Worm (Caenorhabditis elegans): Measurements from ENCODE around the gene T25D3.3.

Gene T25D3.3

ce11 chrII:152283-152682, at the start of gene T25D3.3:
T25D3.3 (plus strand) TSS chrII:152583.
- peak; percentile 12 for TF ChIP-seq aha-1 (tag)
- no peak for TF ChIP-seq zip-11 (GFP tag; IDR thresholded peaks at IDR 0.05)

DNA sequence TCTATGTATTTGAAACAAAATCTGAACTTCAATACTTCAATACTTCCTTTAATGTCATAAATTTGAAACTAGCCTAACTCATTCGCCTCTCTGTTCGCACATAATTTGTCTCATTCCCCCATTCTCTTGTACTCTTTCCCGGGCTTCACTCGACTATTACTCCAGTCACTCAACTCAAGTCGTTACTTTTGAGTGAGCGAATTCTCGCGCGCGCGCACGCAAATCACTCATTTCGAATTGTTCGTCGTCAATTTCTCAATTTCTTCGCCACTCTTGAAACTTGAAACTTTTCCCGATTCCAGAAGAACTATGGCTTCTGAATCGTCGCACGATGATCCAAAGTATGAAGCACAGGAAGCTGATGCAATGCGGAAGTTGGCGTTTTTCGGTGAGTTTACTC, 48.1 kb upstream of the T25D3.3 start, which contains the start of gene col-68:
col-68 (plus strand) TSS at position 301 of the 400 bp plus-strand sequence.
- TF ChIP-seq hmg-1.1 (GFP tag; IDR thresholded peaks at IDR 0.05) (no peak), skn-1 (tag; optimal IDR thresholded peaks at IDR 0.05) (no peak)

DNA sequence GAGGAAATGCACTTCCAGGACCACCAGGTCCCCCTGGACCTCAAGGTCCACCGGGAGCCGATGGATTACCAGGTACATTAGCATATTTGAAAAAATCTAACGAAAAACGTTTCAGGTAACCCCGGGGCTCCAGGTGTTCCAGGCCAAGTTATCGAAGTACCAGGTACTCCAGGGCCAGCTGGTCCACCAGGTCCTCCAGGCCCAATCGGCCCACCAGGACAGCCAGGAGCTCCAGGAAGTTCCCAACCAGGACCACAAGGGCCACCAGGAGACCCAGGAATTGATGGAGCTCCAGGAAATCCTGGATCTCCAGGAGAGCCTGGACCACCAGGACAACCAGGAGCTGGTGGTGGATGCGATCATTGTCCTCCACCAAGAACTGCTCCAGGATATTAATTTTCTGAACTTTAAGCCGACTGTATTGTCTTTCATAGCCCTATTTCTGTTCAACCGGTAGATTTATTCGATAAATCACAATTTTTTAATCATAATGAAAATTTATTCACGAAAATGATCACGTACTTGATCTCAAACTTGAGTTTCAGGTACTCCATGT, 47.0 kb upstream of the T25D3.3 start:
- no peak for TF ChIP-seq nhr-25 (tag; optimal IDR thresholded peaks at IDR 0.05; ENCODE audit: borderline replicate concordance, insufficient read depth)
- no peak for TF ChIP-seq fkh-10 (GFP tag; optimal IDR thresholded peaks at IDR 0.05)
- TF ChIP-seq skn-1 (tag; optimal IDR thresholded peaks at IDR 0.05): no peak
- TF ChIP-seq Y5F2A.4 (GFP tag; optimal IDR thresholded peaks at IDR 0.05): no peak
- no peak for TF ChIP-seq fos-1 (tag; optimal IDR thresholded peaks at IDR 0.05)
- TF ChIP-seq R02D3.7 (tag; optimal IDR thresholded peaks at IDR 0.05): no peak
- no peak for TF ChIP-seq pha-4 (GFP tag; IDR thresholded peaks at IDR 0.05)
- no peak for TF ChIP-seq pha-4 (tag; optimal IDR thresholded peaks at IDR 0.05)
- no peak for TF ChIP-seq lin-38 (GFP tag; IDR thresholded peaks at IDR 0.05)
- no peak for TF ChIP-seq ZK337.2 (GFP tag; IDR thresholded peaks at IDR 0.05)
- TF ChIP-seq mep-1 (tag; optimal IDR thresholded peaks at IDR 0.05): no peak
- TF ChIP-seq unc-62 (GFP tag; optimal IDR thresholded peaks at IDR 0.05 in 1 of 2): peak in 1 of 2 experiments; percentile 93
- no peak for TF ChIP-seq unc-62 (tag; optimal IDR thresholded peaks at IDR 0.05)
- TF ChIP-seq D1046.2 (GFP tag; IDR thresholded peaks at IDR 0.05): no peak
- TF ChIP-seq jun-1 (tag; optimal IDR thresholded peaks at IDR 0.05): no peak
- TF ChIP-seq nhr-28 (tag; optimal IDR thresholded peaks at IDR 0.05): no peak
- TF ChIP-seq lin-39 (tag; optimal IDR thresholded peaks at IDR 0.05): no peak
- TF ChIP-seq spr-3 (GFP tag; optimal IDR thresholded peaks at IDR 0.05): no peak
- TF ChIP-seq set-16 (GFP tag; IDR thresholded peaks at IDR 0.05): peak; percentile 83
- peak; percentile 56; the same call in 1 of the 2 replicates for TF ChIP-seq egl-43 (GFP tag; IDR thresholded peaks at IDR 0.05)

- TF ChIP-seq aha-1 (tag) (no peak), sdz-12 (GFP tag; optimal IDR thresholded peaks at IDR 0.05) (no peak), zip-2 (tag; optimal IDR thresholded peaks at IDR 0.05) (no peak), set-16 (GFP tag; IDR thresholded peaks at IDR 0.05) (no peak), R02D3.7 (tag; optimal IDR thresholded peaks at IDR 0.05) (no peak), mdt-29 (GFP tag; IDR thresholded peaks at IDR 0.05) (no peak), Y5F2A.4 (GFP tag; optimal IDR thresholded peaks at IDR 0.05) (no peak), spr-1 (tag; optimal IDR thresholded peaks at IDR 0.05) (no peak), lin-13 (GFP tag; optimal IDR thresholded peaks at IDR 0.05) (no peak), Y105C5A.15 (GFP tag; IDR thresholded peaks at IDR 0.05) (no peak), nhr-77 (tag; optimal IDR thresholded peaks at IDR 0.05) (no peak), mep-1 (tag; optimal IDR thresholded peaks at IDR 0.05) (no peak), unc-130 (GFP tag; optimal IDR thresholded peaks at IDR 0.05) (no peak), ctbp-1 (GFP tag; IDR thresholded peaks at IDR 0.05) (no peak), tag-97 (GFP tag; IDR thresholded peaks at IDR 0.05) (no peak), daf-19 (GFP tag; conservative IDR thresholded peaks at IDR 0.05) (no peak), attf-4 (tag; optimal IDR thresholded peaks at IDR 0.05) (no peak), cey-2 (tag; optimal IDR thresholded peaks at IDR 0.05; ENCODE audit: borderline replicate concordance, insufficient read depth) (no peak)
Observed at ce11 chrII:105889-106288, 46.5 kb upstream of the T25D3.3 start, which contains the start of gene txt-1. txt-1 (plus strand) TSS chrII:106189.

Measured in whole organism, L4 larva.